Comparison of ENCODE assay signal across 1 fruit fly cellular context in genomic region chr2L:7270270-7270669, dm6.
TF ChIP-seq lines count a peak whose summit lies in the region.

No protein-coding gene starts in this region.

TF ChIP-seq in whole organism, embryonic, 481 proteins besides CTCF, POLR2A, EP300 and RAD21 (continued from another document):
- TF ChIP-seq fd64A (GFP tag; optimal IDR thresholded peaks at IDR 0.05; lab: Kevin White, UChicago) (no peak), CG16779 (GFP tag; IDR thresholded peaks at IDR 0.05; lab: Robert Waterston, UW) (no peak), CG4424 (GFP tag; optimal IDR thresholded peaks at IDR 0.05; lab: Kevin White, UChicago) (peak; percentile 54), CG13296 (GFP tag; optimal IDR thresholded peaks at IDR 0.05; lab: Kevin White, UChicago) (no peak), eve (GFP tag; optimal IDR thresholded peaks at IDR 0.05; lab: Kevin White, UChicago) (peak in 1 of 2 experiments; percentile 53), CG42726 (GFP tag; IDR thresholded peaks at IDR 0.05; lab: Robert Waterston, UW; ENCODE audit: partially characterized antibody) (no peak), MTF-1 (GFP tag; optimal IDR thresholded peaks at IDR 0.05; lab: Kevin White, UChicago; ENCODE audit: borderline replicate concordance) (peak; percentile 20), yki (optimal IDR thresholded peaks at IDR 0.05; lab: Kevin White, UChicago) (no peak), tin (GFP tag; optimal IDR thresholded peaks at IDR 0.05; lab: Kevin White, UChicago) (peak; percentile 49), CG17612 (GFP tag; IDR thresholded peaks at IDR 0.05; lab: Robert Waterston, UW) (no peak), CG6791 (GFP tag; IDR thresholded peaks at IDR 0.05; lab: Robert Waterston, UW; ENCODE audit: partially characterized antibody) (no peak), Hsf (GFP tag; optimal IDR thresholded peaks at IDR 0.05; lab: Kevin White, UChicago) (peak; percentile 42), CG1602 (GFP tag; optimal IDR thresholded peaks at IDR 0.05; lab: Kevin White, UChicago) (peak; percentile 44), slou (GFP tag; optimal IDR thresholded peaks at IDR 0.05; lab: Kevin White, UChicago) (no peak), bigmax (GFP tag; optimal IDR thresholded peaks at IDR 0.05; lab: Kevin White, UChicago) (no peak), Hr51 (GFP tag; optimal IDR thresholded peaks at IDR 0.05; lab: Kevin White, UChicago) (peak in 1 of 2 experiments; percentile 25), CG4282 (GFP tag; optimal IDR thresholded peaks at IDR 0.05; lab: Kevin White, UChicago) (no peak), CG34224 (GFP tag; IDR thresholded peaks at IDR 0.05; lab: Robert Waterston, UW; ENCODE audit: partially characterized antibody) (no peak), otp (GFP tag; IDR thresholded peaks at IDR 0.05; lab: Robert Waterston, UW) (0 out of 3 replicates have a peak, but pooled peaks have one; percentile 13), sima (GFP tag; optimal IDR thresholded peaks at IDR 0.05; lab: Kevin White, UChicago) (no peak)
